Worm (Caenorhabditis elegans) whole organism, L4 larva: ENCODE results near the gene myo-2.

Experiments used
- F10B5.3 ChIP-seq: sonication (generic microtip); optimal IDR thresholded peaks from 2 replicates; lab custom pipeline; 2016; ENCODE audit warnings: mild to moderate bottlenecking, missing genetic modification characterization, missing compliant biosample characterization
- F26F4.8 ChIP-seq: fragments of 200-800 bp; sonication (Bioruptor generic); conservative IDR thresholded peaks from 2 replicates; pipeline ENCODE4 v1.3.6; 2022; ENCODE audit warnings: missing genetic modification characterization, missing compliant biosample characterization
- F37D6.2 ChIP-seq: sonication (generic microtip); optimal IDR thresholded peaks from 2 replicates; lab custom pipeline; 2016; ENCODE audit warnings: mild to moderate bottlenecking, missing genetic modification characterization, missing compliant biosample characterization
- F49E8.2 ChIP-seq: sonication (generic microtip); optimal IDR thresholded peaks from 2 replicates; lab custom pipeline; 2016; ENCODE audit warnings: missing compliant biosample characterization, mild to moderate bottlenecking, missing genetic modification characterization, borderline replicate concordance
- Y105C5A.15 ChIP-seq: fragments of 200-800 bp; sonication (Bioruptor generic); IDR thresholded peaks from 2 replicates; pipeline ENCODE4 v1.3.6; 2022; ENCODE audit warnings: missing genetic modification characterization, missing compliant biosample characterization
- Y48G9A.11 ChIP-seq: fragments of 200-800 bp; sonication (Bioruptor generic); IDR thresholded peaks from 2 replicates; pipeline ENCODE4 v1.3.6; 2022; ENCODE audit warnings: missing genetic modification reagents, missing genetic modification characterization, missing compliant biosample characterization
- Y75B8A.6 ChIP-seq: fragments of 200-800 bp; sonication (Bioruptor generic); IDR thresholded peaks from 2 replicates; pipeline ENCODE4 v1.3.6; 2022; ENCODE audit warnings: missing genetic modification reagents, missing genetic modification characterization, missing compliant biosample characterization
- ZK337.2 ChIP-seq: fragments of 200-800 bp; sonication (Bioruptor generic); IDR thresholded peaks from 2 replicates; pipeline ENCODE4 v1.3.6; 2022; ENCODE audit warnings: missing genetic modification reagents, missing genetic modification characterization, missing compliant biosample characterization
- aha-1 ChIP-seq: fragments of 150-350 bp; peaks from one replicate; lab custom pipeline; 2014; ENCODE audit warnings: missing biosample characterization, missing genetic modification characterization
- ama-1 ChIP-seq: fragments of 150-350 bp; optimal IDR thresholded peaks from 2 replicates; lab custom pipeline; 2014; ENCODE audit warnings: inconsistent platforms, mixed read lengths
- arid-1 ChIP-seq: fragments of 200-800 bp; sonication (Bioruptor generic); conservative IDR thresholded peaks from 2 replicates; pipeline ENCODE4 v1.3.6; 2022; ENCODE audit warnings: missing genetic modification reagents, missing genetic modification characterization, missing compliant biosample characterization
- ceh-20 ChIP-seq: fragments of 200-800 bp; sonication (Bioruptor generic); IDR thresholded peaks from 2 replicates; pipeline ENCODE4 v1.3.6; 2022; ENCODE audit warnings: missing genetic modification reagents, missing genetic modification characterization, missing compliant biosample characterization
- ceh-32 ChIP-seq: sonication (generic microtip); optimal IDR thresholded peaks from 2 replicates; lab custom pipeline; 2016; ENCODE audit warnings: mild to moderate bottlenecking, missing genetic modification characterization, missing compliant biosample characterization; ENCODE audit not compliant: poor library complexity
- ceh-44 ChIP-seq: fragments of 200-800 bp; sonication (Bioruptor generic); IDR thresholded peaks from 2 replicates; pipeline ENCODE4 v1.3.6; 2022; ENCODE audit warnings: missing genetic modification reagents, missing genetic modification characterization, missing compliant biosample characterization
- cey-2 ChIP-seq: sonication (generic microtip); optimal IDR thresholded peaks from 3 replicates; lab custom pipeline; 2017; ENCODE audit warnings: missing genetic modification characterization, mild to moderate bottlenecking, missing compliant biosample characterization, antibody characterized with exemption, borderline replicate concordance; ENCODE audit not compliant: insufficient read depth
- ctbp-1 ChIP-seq: fragments of 200-800 bp; sonication (Bioruptor generic); IDR thresholded peaks from 2 replicates; pipeline ENCODE4 v1.3.6; 2022; ENCODE audit warnings: missing genetic modification reagents, missing genetic modification characterization, missing compliant biosample characterization
- daf-16 ChIP-seq, 3 experiments: sonication (generic microtip); optimal IDR thresholded peaks; 2 replicates each; lab custom pipeline; 2016 to 2017; ENCODE audit warnings: missing genetic modification characterization in 3 of 3, missing genetic modification reagents in 3 of 3, mild to moderate bottlenecking in 2 of 3, missing compliant biosample characterization in 2 of 3, missing biosample characterization in 1 of 3, moderate library complexity in 1 of 3
- daf-8 ChIP-seq: fragments of 200-800 bp; sonication (Bioruptor generic); IDR thresholded peaks from 2 replicates; pipeline ENCODE4 v1.3.6; 2022; ENCODE audit warnings: missing genetic modification characterization, missing compliant biosample characterization
- dmd-6 ChIP-seq: fragments of 200-800 bp; sonication (Bioruptor generic); IDR thresholded peaks from 2 replicates; pipeline ENCODE4 v1.3.6; 2022; ENCODE audit warnings: missing genetic modification reagents, missing genetic modification characterization, missing compliant biosample characterization
- dpl-1 ChIP-seq: fragments of 150-350 bp; optimal IDR thresholded peaks from 2 replicates; lab custom pipeline; 2014; ENCODE audit warnings: missing biosample characterization, missing genetic modification reagents, missing genetic modification characterization
- dve-1 ChIP-seq: sonication (generic microtip); optimal IDR thresholded peaks from 2 replicates; lab custom pipeline; 2017; ENCODE audit warnings: antibody characterized with exemption, mild to moderate bottlenecking, missing genetic modification characterization, missing compliant biosample characterization; ENCODE audit not compliant: insufficient read depth
- egl-27 ChIP-seq: sonication (generic microtip); optimal IDR thresholded peaks from 3 replicates; lab custom pipeline; 2017; ENCODE audit warnings: missing biosample characterization, missing genetic modification reagents, missing genetic modification characterization
- egl-43 ChIP-seq: fragments of 200-800 bp; sonication (Bioruptor generic); IDR thresholded peaks from 2 replicates; pipeline ENCODE4 v1.3.6; 2022; ENCODE audit warnings: missing genetic modification reagents, missing genetic modification characterization, missing compliant biosample characterization
- fkh-10 ChIP-seq: fragments of 150-350 bp; optimal IDR thresholded peaks from 2 replicates; lab custom pipeline; 2014; ENCODE audit warnings: missing biosample characterization, missing genetic modification reagents, missing genetic modification characterization
- hlh-30 ChIP-seq: sonication (generic microtip); optimal IDR thresholded peaks from 2 replicates; lab custom pipeline; 2017; ENCODE audit warnings: antibody characterized with exemption, mild to moderate bottlenecking, missing genetic modification characterization, missing compliant biosample characterization; ENCODE audit not compliant: insufficient read depth
- lin-13 ChIP-seq: fragments of 150-350 bp; optimal IDR thresholded peaks from 2 replicates; lab custom pipeline; 2014; ENCODE audit warnings: missing biosample characterization, missing genetic modification reagents, missing genetic modification characterization
- lin-38 ChIP-seq: fragments of 200-800 bp; sonication (Bioruptor generic); IDR thresholded peaks from 2 replicates; pipeline ENCODE4 v1.3.6; 2022; ENCODE audit warnings: missing genetic modification reagents, missing genetic modification characterization, missing compliant biosample characterization
- lin-39 ChIP-seq: fragments of 150-350 bp; optimal IDR thresholded peaks from 2 replicates; lab custom pipeline; 2014; ENCODE audit warnings: missing biosample characterization, missing genetic modification reagents, missing genetic modification characterization
- lsy-2 ChIP-seq, 2 experiments: fragments of 150-350 bp in 1 of 2; sonication (generic microtip) in 1 of 2; optimal IDR thresholded peaks; 2 replicates each; lab custom pipeline; 2014 to 2017; ENCODE audit warnings: missing biosample characterization in 2 of 2, missing genetic modification characterization in 2 of 2
- madf-9 ChIP-seq: fragments of 200-800 bp; sonication (Bioruptor generic); conservative IDR thresholded peaks from 2 replicates; pipeline ENCODE4 v1.3.6; 2022; ENCODE audit warnings: missing genetic modification reagents, missing genetic modification characterization, missing compliant biosample characterization
- mep-1 ChIP-seq: fragments of 150-350 bp; sonication (generic microtip); optimal IDR thresholded peaks from 3 replicates; lab custom pipeline; 2014; ENCODE audit warnings: missing biosample characterization, missing genetic modification characterization
- mes-2 ChIP-seq: sonication (generic microtip); optimal IDR thresholded peaks from 2 replicates; lab custom pipeline; 2016; ENCODE audit warnings: missing genotype, mild to moderate bottlenecking, missing genetic modification characterization, missing compliant biosample characterization; ENCODE audit not compliant: poor library complexity, severe bottlenecking
- mxl-3 ChIP-seq: fragments of 200-800 bp; sonication (Bioruptor generic); optimal IDR thresholded peaks from 2 replicates; lab custom pipeline; 2018; ENCODE audit warnings: mild to moderate bottlenecking, missing genetic modification characterization, missing compliant biosample characterization
- nhr-11 ChIP-seq: fragments of 150-350 bp; optimal IDR thresholded peaks from 2 replicates; lab custom pipeline; 2014; ENCODE audit warnings: missing biosample characterization, missing genetic modification characterization
- nhr-28 ChIP-seq: fragments of 150-350 bp; optimal IDR thresholded peaks from 2 replicates; lab custom pipeline; 2014; ENCODE audit warnings: missing biosample characterization, missing genetic modification characterization
- nhr-6 ChIP-seq: fragments of 150-350 bp; optimal IDR thresholded peaks from 2 replicates; lab custom pipeline; 2014; ENCODE audit warnings: missing biosample characterization, missing genetic modification characterization
- nhr-77 ChIP-seq: fragments of 150-350 bp; optimal IDR thresholded peaks from 2 replicates; lab custom pipeline; 2014; ENCODE audit warnings: missing biosample characterization, missing genetic modification characterization
- rbr-2 ChIP-seq: sonication (generic microtip); optimal IDR thresholded peaks from 2 replicates; lab custom pipeline; 2016; ENCODE audit warnings: missing genotype, missing genetic modification characterization, missing compliant biosample characterization
- sdz-12 ChIP-seq: fragments of 200-800 bp; sonication (Bioruptor generic); optimal IDR thresholded peaks from 2 replicates; lab custom pipeline; 2018; ENCODE audit warnings: mild to moderate bottlenecking, missing genetic modification characterization, missing compliant biosample characterization
- snpc-4 ChIP-seq: fragments of 150-350 bp; optimal IDR thresholded peaks from 2 replicates; lab custom pipeline; 2014; ENCODE audit warnings: missing biosample characterization, missing genetic modification characterization
- spr-1 ChIP-seq: sonication (generic microtip); optimal IDR thresholded peaks from 2 replicates; lab custom pipeline; 2016; ENCODE audit warnings: mild to moderate bottlenecking, missing genetic modification characterization, missing compliant biosample characterization
- tag-97 ChIP-seq: fragments of 200-800 bp; sonication (Bioruptor generic); IDR thresholded peaks from 2 replicates; pipeline ENCODE4 v1.3.6; 2022; ENCODE audit warnings: missing genetic modification characterization, missing compliant biosample characterization
- tra-1 ChIP-seq: fragments of 200-800 bp; sonication (Bioruptor generic); IDR thresholded peaks from 2 replicates; pipeline ENCODE4 v1.3.6; 2022; ENCODE audit warnings: missing genetic modification reagents, missing genetic modification characterization, missing compliant biosample characterization
- unc-62 ChIP-seq, 3 experiments: fragments of 150-350 bp in 1 of 3; sonication (generic microtip); optimal IDR thresholded peaks in 2 of 3; peaks in 1 of 3; 1 replicate in 1 of 3; 2 replicates in 2 of 3; lab custom pipeline; 2014 to 2017; ENCODE audit warnings: missing biosample characterization in 3 of 3, missing genetic modification characterization in 3 of 3, missing genetic modification reagents in 3 of 3, missing genotype in 1 of 3
- zag-1 ChIP-seq: fragments of 150-350 bp; optimal IDR thresholded peaks from 2 replicates; lab custom pipeline; 2014; ENCODE audit warnings: missing biosample characterization, missing genetic modification characterization
- zfp-3 ChIP-seq: fragments of 200-800 bp; sonication (Bioruptor generic); conservative IDR thresholded peaks from 2 replicates; pipeline ENCODE4 v1.3.6; 2022; ENCODE audit warnings: missing genetic modification reagents, missing genetic modification characterization, missing compliant biosample characterization
- zip-11 ChIP-seq: fragments of 200-800 bp; sonication (Bioruptor generic); IDR thresholded peaks from 2 replicates; pipeline ENCODE4 v1.3.6; 2022; ENCODE audit warnings: missing genetic modification characterization, missing compliant biosample characterization
- ztf-7 ChIP-seq: fragments of 150-350 bp; optimal IDR thresholded peaks from 2 replicates; lab custom pipeline; 2014; ENCODE audit warnings: missing biosample characterization, missing genetic modification characterization

Gene myo-2

ce11 chrX:12517307-12517706, 49.4 kb downstream of the myo-2 start (continued):
- TF ChIP-seq F37D6.2 (tag; lab: Kevin White, UChicago), result no peak
- TF ChIP-seq lsy-2 (tag; optimal IDR thresholded peaks at IDR 0.05; lab: Kevin White, UChicago), result peak in 1 of 2 experiments; percentile 70
- TF ChIP-seq aha-1 (tag; lab: Kevin White, UChicago), result peak; percentile 92
- TF ChIP-seq daf-16 (GFP tag; optimal IDR thresholded peaks at IDR 0.05; lab: Kevin White, UChicago), result peak in 1 of 2 experiments; percentile 7
- peak; percentile 71 for TF ChIP-seq daf-16 (tag; optimal IDR thresholded peaks at IDR 0.05; lab: Kevin White, UChicago)
- no peak for TF ChIP-seq zfp-3 (GFP tag; lab: Robert Waterston, UW)
- TF ChIP-seq nhr-77, result peak; percentile 40
- no peak for TF ChIP-seq zag-1
- no peak for TF ChIP-seq F49E8.2 (tag; lab: Kevin White, UChicago)
- peak in 1 of 2 experiments; percentile 35 for TF ChIP-seq unc-62 (GFP tag; optimal IDR thresholded peaks at IDR 0.05 in 1 of 2; lab: Kevin White, UChicago)
- no peak for TF ChIP-seq unc-62 (tag; optimal IDR thresholded peaks at IDR 0.05; lab: Kevin White, UChicago)
- TF ChIP-seq daf-8 (GFP tag; lab: Robert Waterston, UW), result no peak
- TF ChIP-seq mxl-3 (GFP tag; lab: Kevin White, UChicago), result no peak
- TF ChIP-seq Y48G9A.11 (GFP tag; lab: Robert Waterston, UW), result no peak
- TF ChIP-seq nhr-6 (tag; lab: Kevin White, UChicago), result peak; percentile 22
- TF ChIP-seq ztf-7 (tag; lab: Kevin White, UChicago), result no peak

- TF ChIP-seq spr-1 (tag; lab: Kevin White, UChicago) (no peak), fkh-10 (GFP tag; lab: Kevin White, UChicago) (no peak), mes-2 (tag; lab: Kevin White, UChicago) (peak; percentile 34), F10B5.3 (tag; lab: Kevin White, UChicago) (no peak), daf-16 (GFP tag; optimal IDR thresholded peaks at IDR 0.05; lab: Kevin White, UChicago) (no peak), daf-16 (tag; optimal IDR thresholded peaks at IDR 0.05; lab: Kevin White, UChicago) (no peak), tra-1 (GFP tag; lab: Robert Waterston, UW) (0 out of 2 replicates have a peak, but pooled peaks have one; percentile 62), egl-43 (GFP tag; lab: Robert Waterston, UW) (no peak), F26F4.8 (GFP tag; lab: Robert Waterston, UW) (no peak), rbr-2 (tag; lab: Kevin White, UChicago) (no peak), ceh-20 (GFP tag; lab: Robert Waterston, UW) (no peak), ceh-44 (GFP tag; lab: Robert Waterston, UW) (no peak), Y105C5A.15 (GFP tag; lab: Robert Waterston, UW) (no peak), ctbp-1 (GFP tag; lab: Robert Waterston, UW) (no peak), nhr-77 (no peak), sdz-12 (GFP tag; lab: Kevin White, UChicago) (no peak), nhr-11 (tag; lab: Kevin White, UChicago) (peak; percentile 21), daf-8 (GFP tag; lab: Robert Waterston, UW) (no peak), ama-1 (lab: Kevin White, UChicago) (peak; percentile 23), madf-9 (GFP tag; lab: Robert Waterston, UW) (no peak), nhr-28 (tag; lab: Kevin White, UChicago) (no peak), Y75B8A.6 (GFP tag; lab: Robert Waterston, UW) (0 out of 2 replicates have a peak, but pooled peaks have one; percentile 11), dve-1 (tag; lab: Kevin White, UChicago) (no peak), ZK337.2 (GFP tag; lab: Robert Waterston, UW) (no peak), cey-2 (tag; lab: Kevin White, UChicago) (no peak), dmd-6 (GFP tag; lab: Robert Waterston, UW) (peak; percentile 36), hlh-30 (peak; percentile 37), lin-13 (GFP tag; lab: Kevin White, UChicago) (no peak), zip-11 (GFP tag; lab: Robert Waterston, UW) (no peak), mep-1 (tag; lab: Kevin White, UChicago) (no peak), snpc-4 (tag; lab: Kevin White, UChicago) (no peak), F49E8.2 (tag; lab: Kevin White, UChicago) (no peak), tag-97 (GFP tag; lab: Robert Waterston, UW) (no peak), arid-1 (no peak), egl-27 (tag; lab: Kevin White, UChicago) (no peak), ceh-32 (no peak), lin-38 (GFP tag; lab: Robert Waterston, UW) (no peak), dpl-1 (GFP tag; lab: Kevin White, UChicago) (no peak), lin-39 (tag; lab: Kevin White, UChicago) (no peak)
These were observed 50.0 kb downstream of the myo-2 start for ce11 chrX:12517886-12518285.
